Fruit fly (Drosophila melanogaster) whole organism, embryonic: ENCODE measurements around the gene CG15930.
A peak's percentile ranks its signal among the peaks of the same experiment; 100 is the strongest.

Source experiments
- Antp ChIP-seq: fragments of 200-800 bp; sonication (Bioruptor generic); optimal IDR thresholded peaks from 3 replicates; lab custom pipeline; 2016; ENCODE audit warnings: missing biosample characterization, missing genetic modification characterization
- CG1024 ChIP-seq: fragments of 200-800 bp; sonication (Bioruptor generic); IDR thresholded peaks from 2 replicates; pipeline ENCODE4 v1.3.6; 2022; ENCODE audit warnings: missing biosample characterization, missing genetic modification characterization
- CG11723 ChIP-seq: fragments of 200-800 bp; sonication (Bioruptor generic); optimal IDR thresholded peaks from 2 replicates; lab custom pipeline; 2017; ENCODE audit warnings: missing biosample characterization, mild to moderate bottlenecking, missing genetic modification characterization
- CG17612 ChIP-seq: fragments of 200-800 bp; sonication (Bioruptor generic); IDR thresholded peaks from 2 replicates; pipeline ENCODE4 v1.3.6; 2022; ENCODE audit warnings: missing biosample characterization, missing genetic modification characterization
- CG18011 ChIP-seq: fragments of 200-800 bp; sonication (Bioruptor generic); optimal IDR thresholded peaks from 2 replicates; lab custom pipeline; 2017; ENCODE audit warnings: missing biosample characterization, missing genetic modification characterization, mild to moderate bottlenecking, moderate library complexity, missing genotype
- CG18599 ChIP-seq: fragments of 200-800 bp; sonication (Bioruptor generic); optimal IDR thresholded peaks from 3 replicates; lab custom pipeline; 2017; ENCODE audit warnings: missing biosample characterization, missing genetic modification characterization, mild to moderate bottlenecking, moderate library complexity, missing genetic modification reagents
- CG2199 ChIP-seq: fragments of 200-800 bp; sonication (Bioruptor generic); IDR thresholded peaks from 3 replicates; pipeline ENCODE4 v1.3.6; 2022; ENCODE audit warnings: missing biosample characterization, missing genetic modification characterization
- CG3281 ChIP-seq: fragments of 200-800 bp; sonication (Bioruptor generic); optimal IDR thresholded peaks from 3 replicates; lab custom pipeline; 2017; ENCODE audit warnings: missing biosample characterization, mild to moderate bottlenecking, missing genetic modification characterization
- CG3407 ChIP-seq: fragments of 200-800 bp; sonication (Bioruptor generic); optimal IDR thresholded peaks from 2 replicates; lab custom pipeline; 2018; ENCODE audit warnings: missing biosample characterization, mild to moderate bottlenecking, missing genetic modification characterization
- CG34224 ChIP-seq: fragments of 200-800 bp; sonication (Bioruptor generic); IDR thresholded peaks from 3 replicates; pipeline ENCODE4 v1.3.6; 2022; ENCODE audit warnings: missing biosample characterization, missing genetic modification characterization; ENCODE audit not compliant: partially characterized antibody
- CG42726 ChIP-seq: fragments of 200-800 bp; sonication (Bioruptor generic); IDR thresholded peaks from 2 replicates; pipeline ENCODE4 v1.3.6; 2022; ENCODE audit warnings: missing biosample characterization, missing genetic modification characterization; ENCODE audit not compliant: partially characterized antibody
- CG4404 ChIP-seq: fragments of 200-800 bp; sonication (Bioruptor generic); IDR thresholded peaks from 2 replicates; pipeline ENCODE4 v1.3.6; 2022; ENCODE audit warnings: missing biosample characterization, missing genetic modification characterization
- CG4424 ChIP-seq: fragments of 200-800 bp; sonication (Bioruptor generic); optimal IDR thresholded peaks from 3 replicates; lab custom pipeline; 2016; ENCODE audit warnings: missing biosample characterization, missing genetic modification characterization
- CG7271 ChIP-seq: fragments of 200-800 bp; sonication (Bioruptor generic); optimal IDR thresholded peaks from 2 replicates; lab custom pipeline; 2018; ENCODE audit warnings: missing biosample characterization, mild to moderate bottlenecking, missing genetic modification characterization, moderate library complexity
- CG7357 ChIP-seq: fragments of 200-800 bp; sonication (Bioruptor generic); IDR thresholded peaks from 3 replicates; pipeline ENCODE4 v1.3.6; 2022; ENCODE audit warnings: missing biosample characterization, missing genetic modification characterization
- CG7839 ChIP-seq: fragments of 200-800 bp; sonication (Bioruptor generic); optimal IDR thresholded peaks from 3 replicates; lab custom pipeline; 2018; ENCODE audit warnings: missing biosample characterization, mild to moderate bottlenecking, missing genetic modification characterization, moderate library complexity
- CG8290 ChIP-seq, 3 experiments: fragments of 200-800 bp; sonication (Bioruptor generic); optimal IDR thresholded peaks; 2 replicates each; lab custom pipeline; 2016 to 2019; ENCODE audit warnings: missing biosample characterization in 3 of 3, missing genetic modification characterization in 3 of 3, mild to moderate bottlenecking in 2 of 3, moderate library complexity in 1 of 3
- CG8359 ChIP-seq: fragments of 200-800 bp; sonication (Bioruptor generic); optimal IDR thresholded peaks from 2 replicates; lab custom pipeline; 2017; ENCODE audit warnings: missing biosample characterization, mild to moderate bottlenecking, missing genetic modification characterization, borderline replicate concordance
- CG9609 ChIP-seq: fragments of 200-800 bp; sonication (Bioruptor generic); optimal IDR thresholded peaks from 3 replicates; lab custom pipeline; 2016; ENCODE audit warnings: missing biosample characterization, missing genetic modification characterization
- HLH54F ChIP-seq: fragments of 200-800 bp; sonication (Bioruptor generic); optimal IDR thresholded peaks from 3 replicates; lab custom pipeline; 2016; ENCODE audit warnings: missing biosample characterization, missing genetic modification characterization
- HLHmδ ChIP-seq: fragments of 200-800 bp; sonication (Bioruptor generic); optimal IDR thresholded peaks from 2 replicates; lab custom pipeline; 2018; ENCODE audit warnings: missing biosample characterization, mild to moderate bottlenecking, missing genetic modification characterization, moderate library complexity
- HmgD ChIP-seq: fragments of 200-800 bp; sonication (Bioruptor generic); optimal IDR thresholded peaks from 3 replicates; lab custom pipeline; 2016; ENCODE audit warnings: missing biosample characterization, missing genetic modification characterization
- Hr78 ChIP-seq, 2 experiments: fragments of 200-800 bp in 1 of 2; fragments of >200 bp in 1 of 2; sonication (Bioruptor generic) in 1 of 2; optimal IDR thresholded peaks; 2 replicates each; lab custom pipeline; 2017 to 2019; ENCODE audit warnings: missing biosample characterization in 2 of 2, missing genetic modification characterization in 2 of 2, mild to moderate bottlenecking in 1 of 2, moderate library complexity in 1 of 2
- MESR4 ChIP-seq: fragments of 200-800 bp; sonication (Bioruptor generic); optimal IDR thresholded peaks from 2 replicates; lab custom pipeline; 2018; ENCODE audit warnings: missing biosample characterization, mild to moderate bottlenecking, missing genetic modification characterization, moderate library complexity
- Mrtf ChIP-seq: fragments of 200-800 bp; sonication (Bioruptor generic); IDR thresholded peaks from 3 replicates; pipeline ENCODE4 v1.3.6; 2022; ENCODE audit warnings: missing biosample characterization, missing genetic modification characterization
- Neu2 ChIP-seq: fragments of 200-800 bp; sonication (Bioruptor generic); optimal IDR thresholded peaks from 3 replicates; lab custom pipeline; 2016; ENCODE audit warnings: missing biosample characterization, missing genetic modification characterization, borderline replicate concordance
- PHDP ChIP-seq: fragments of 200-800 bp; sonication (Bioruptor generic); optimal IDR thresholded peaks from 3 replicates; lab custom pipeline; 2018; ENCODE audit warnings: missing biosample characterization, mild to moderate bottlenecking, missing genetic modification characterization, moderate library complexity
- Sry-δ ChIP-seq: fragments of 200-800 bp; sonication (Bioruptor generic); optimal IDR thresholded peaks from 2 replicates; lab custom pipeline; 2016; ENCODE audit warnings: missing biosample characterization, missing genetic modification characterization
- TFAM ChIP-seq: fragments of 200-800 bp; sonication (Bioruptor generic); optimal IDR thresholded peaks from 2 replicates; lab custom pipeline; 2017; ENCODE audit warnings: missing biosample characterization, missing genetic modification characterization, inconsistent platforms
- Trl ChIP-seq, 3 experiments: fragments of >200 bp in 2 of 3; fragments of 200-800 bp in 1 of 3; sonication (Bioruptor generic) in 1 of 3; optimal IDR thresholded peaks; 2 replicates in 1 of 3; 3 replicates in 2 of 3; lab custom pipeline; 2016 to 2017; ENCODE audit warnings: missing biosample characterization in 1 of 3, missing genetic modification characterization in 1 of 3
- ase ChIP-seq: fragments of 200-800 bp; sonication (Bioruptor generic); IDR thresholded peaks from 3 replicates; pipeline ENCODE4 v1.3.6; 2022; ENCODE audit warnings: missing biosample characterization, missing genetic modification characterization
- bab2 ChIP-seq: fragments of 200-800 bp; sonication (Bioruptor generic); optimal IDR thresholded peaks from 2 replicates; lab custom pipeline; 2016; ENCODE audit warnings: missing biosample characterization, missing genetic modification characterization
- crc ChIP-seq: fragments of 200-800 bp; sonication (Bioruptor generic); optimal IDR thresholded peaks from 2 replicates; lab custom pipeline; 2016; ENCODE audit warnings: missing biosample characterization, missing genetic modification characterization
- da ChIP-seq: fragments of 200-800 bp; sonication (Bioruptor generic); optimal IDR thresholded peaks from 2 replicates; lab custom pipeline; 2016; ENCODE audit warnings: missing biosample characterization, missing genetic modification characterization
- fd96Cb ChIP-seq: fragments of 200-800 bp; sonication (Bioruptor generic); optimal IDR thresholded peaks from 2 replicates; lab custom pipeline; 2018; ENCODE audit warnings: missing biosample characterization, mild to moderate bottlenecking, missing genetic modification characterization, moderate library complexity
- gfzf ChIP-seq: fragments of 200-800 bp; sonication (Bioruptor generic); optimal IDR thresholded peaks from 2 replicates; lab custom pipeline; 2016; ENCODE audit warnings: missing biosample characterization, mild to moderate bottlenecking, missing genetic modification characterization, moderate library complexity
- gt ChIP-seq: fragments of 200-800 bp; sonication (Bioruptor generic); IDR thresholded peaks from 2 replicates; pipeline ENCODE4 v1.3.6; 2022; ENCODE audit warnings: missing biosample characterization, missing genetic modification characterization
- ken ChIP-seq: fragments of 200-800 bp; sonication (Bioruptor generic); IDR thresholded peaks from 3 replicates; pipeline ENCODE4 v1.3.6; 2022; ENCODE audit warnings: missing biosample characterization, missing genetic modification characterization
- otp ChIP-seq: fragments of 200-800 bp; sonication (Bioruptor generic); IDR thresholded peaks from 3 replicates; pipeline ENCODE4, ENCODE4 v1.3.6; 2022; ENCODE audit warnings: missing biosample characterization, missing genetic modification characterization
- peb ChIP-seq: fragments of 200-800 bp; sonication (Bioruptor generic); IDR thresholded peaks from 2 replicates; pipeline ENCODE4 v1.3.6; 2022; ENCODE audit warnings: missing biosample characterization, missing genetic modification characterization
- phol ChIP-seq: fragments of 200-800 bp; sonication (Bioruptor generic); optimal IDR thresholded peaks from 3 replicates; lab custom pipeline; 2018; ENCODE audit warnings: missing biosample characterization, mild to moderate bottlenecking, missing genetic modification characterization, moderate library complexity
- prd ChIP-seq, 3 experiments: fragments of >200 bp in 2 of 3; fragments of 200-800 bp in 1 of 3; sonication (Bioruptor generic) in 1 of 3; optimal IDR thresholded peaks in 2 of 3; IDR thresholded peaks in 1 of 3; 2 replicates in 2 of 3; 3 replicates in 1 of 3; pipeline versions ENCODE4 v1.3.6 to Lab custom; 2017 to 2022; ENCODE audit warnings: missing biosample characterization in 1 of 3, missing genetic modification characterization in 1 of 3
- ranshi ChIP-seq: fragments of 200-800 bp; sonication (Bioruptor generic); IDR thresholded peaks from 2 replicates; pipeline ENCODE4 v1.3.6; 2022; ENCODE audit warnings: missing biosample characterization, missing genetic modification characterization
- schlank ChIP-seq: fragments of 200-800 bp; sonication (Bioruptor generic); optimal IDR thresholded peaks from 2 replicates; lab custom pipeline; 2018; ENCODE audit warnings: missing biosample characterization, mild to moderate bottlenecking, missing genetic modification characterization
- seq ChIP-seq: fragments of 200-800 bp; sonication (Bioruptor generic); IDR thresholded peaks from 2 replicates; pipeline ENCODE4 v1.3.6; 2022; ENCODE audit warnings: missing biosample characterization, missing genetic modification characterization
- stc ChIP-seq: fragments of 200-800 bp; sonication (Bioruptor generic); IDR thresholded peaks from 2 replicates; pipeline ENCODE4 v1.3.6; 2022; ENCODE audit warnings: missing biosample characterization, missing genetic modification characterization
- tap ChIP-seq: fragments of 200-800 bp; optimal IDR thresholded peaks from 3 replicates; lab custom pipeline; 2019; ENCODE audit warnings: missing biosample characterization, mild to moderate bottlenecking, missing genetic modification characterization, moderate library complexity
- tll ChIP-seq, 2 experiments: fragments of 200-800 bp in 1 of 2; fragments of >200 bp in 1 of 2; sonication (Bioruptor generic) in 1 of 2; optimal IDR thresholded peaks; 2 replicates each; lab custom pipeline; 2017 to 2019; ENCODE audit warnings: missing biosample characterization in 2 of 2, missing genetic modification characterization in 2 of 2, mild to moderate bottlenecking in 1 of 2, moderate library complexity in 1 of 2
- zf30C ChIP-seq: fragments of 200-800 bp; sonication (Bioruptor generic); optimal IDR thresholded peaks from 3 replicates; lab custom pipeline; 2018; ENCODE audit warnings: missing biosample characterization, mild to moderate bottlenecking, missing genetic modification characterization

The CG15930 gene

DNA sequence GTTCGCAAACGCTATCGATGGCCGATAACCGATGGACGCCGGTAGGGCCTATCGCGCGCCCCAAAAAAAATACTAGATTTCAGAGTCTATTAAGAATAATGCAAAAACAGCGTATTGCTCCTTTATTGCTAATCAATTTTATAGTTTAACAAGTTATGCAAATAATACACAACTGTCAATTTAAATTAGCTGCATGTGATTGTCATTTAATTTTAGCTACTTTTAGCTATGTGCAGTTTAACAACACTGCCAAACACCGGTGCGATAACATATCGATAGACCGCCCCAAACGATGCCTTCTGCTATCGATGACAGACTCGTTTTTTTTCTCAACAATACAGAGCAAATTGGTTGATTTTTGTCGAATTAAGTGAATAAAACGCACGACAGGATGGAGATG lies 8.1 kb downstream of the CG15930 start, which contains the start of the genes Cdk7 and snf (continued):
- TF ChIP-seq TFAM (GFP tag; lab: Kevin White, UChicago) = no peak
- no peak for TF ChIP-seq Neu2 (GFP tag; lab: Kevin White, UChicago)
- no peak for TF ChIP-seq stc (GFP tag; lab: Robert Waterston, UW)
- no peak for TF ChIP-seq tap
- no peak for TF ChIP-seq MESR4
- TF ChIP-seq seq (GFP tag; lab: Robert Waterston, UW) = no peak
- peak; percentile 60 for TF ChIP-seq phol (tag; lab: Kevin White, UChicago)
- TF ChIP-seq ken (GFP tag; lab: Robert Waterston, UW) = no peak
- no peak for TF ChIP-seq tll (GFP tag; optimal IDR thresholded peaks at IDR 0.05; lab: Kevin White, UChicago)
- TF ChIP-seq gt = no peak
- TF ChIP-seq CG8359 = no peak
- TF ChIP-seq CG7357 = no peak
- TF ChIP-seq CG1024 (GFP tag; lab: Robert Waterston, UW) = no peak
- TF ChIP-seq CG4424 (GFP tag; lab: Kevin White, UChicago) = peak; percentile 40
- no peak for TF ChIP-seq CG3281
- TF ChIP-seq crc = no peak
- no peak for TF ChIP-seq CG17612
- TF ChIP-seq CG9609 (GFP tag; lab: Kevin White, UChicago) = peak; percentile 30
- TF ChIP-seq gfzf (GFP tag; lab: Kevin White, UChicago) = peak; percentile 57
- TF ChIP-seq HLHmδ (GFP tag; lab: Kevin White, UChicago) = no peak
- TF ChIP-seq otp (GFP tag; lab: Robert Waterston, UW) = no peak
- TF ChIP-seq prd (optimal IDR thresholded peaks at IDR 0.05; lab: Kevin White, UChicago) = no peak
- TF ChIP-seq prd (GFP tag; IDR thresholded peaks at IDR 0.05; lab: Robert Waterston, UW) = no peak
- peak; percentile 88 for TF ChIP-seq CG34224 (GFP tag; lab: Robert Waterston, UW)
- no peak for TF ChIP-seq Trl (optimal IDR thresholded peaks at IDR 0.05; lab: Kevin White, UChicago)
- peak; percentile 41 for TF ChIP-seq Trl (GFP tag; optimal IDR thresholded peaks at IDR 0.05; lab: Kevin White, UChicago)
- TF ChIP-seq bab2 = peak; percentile 57
- no peak for TF ChIP-seq CG3407 (GFP tag; lab: Kevin White, UChicago)
- TF ChIP-seq HmgD (GFP tag; lab: Kevin White, UChicago) = peak; percentile 54
- no peak for TF ChIP-seq fd96Cb (tag; lab: Kevin White, UChicago)
- TF ChIP-seq CG18599 (GFP tag; lab: Kevin White, UChicago) = peak; percentile 9
- peak; percentile 42; the same call in 1 of the 2 replicates for TF ChIP-seq CG42726 (GFP tag; lab: Robert Waterston, UW)
- no peak for TF ChIP-seq zf30C (GFP tag; lab: Kevin White, UChicago)
- TF ChIP-seq peb (GFP tag; lab: Robert Waterston, UW) = no peak
- TF ChIP-seq CG7271 (tag; lab: Kevin White, UChicago) = no peak
- TF ChIP-seq CG18011 (GFP tag; lab: Kevin White, UChicago) = peak; percentile 5
- TF ChIP-seq CG11723 = no peak
- peak; percentile 64 for TF ChIP-seq Antp (GFP tag; lab: Kevin White, UChicago)
- TF ChIP-seq CG8290 (GFP tag; optimal IDR thresholded peaks at IDR 0.05; lab: Kevin White, UChicago) = no peak
- no peak for TF ChIP-seq CG8290 (tag; optimal IDR thresholded peaks at IDR 0.05; lab: Kevin White, UChicago)
- TF ChIP-seq HLH54F (GFP tag; lab: Kevin White, UChicago) = peak; percentile 47
- peak; percentile 90 for TF ChIP-seq Sry-δ (GFP tag; lab: Kevin White, UChicago)
- TF ChIP-seq da = no peak
- no peak for TF ChIP-seq Hr78 (GFP tag; optimal IDR thresholded peaks at IDR 0.05; lab: Kevin White, UChicago)
- TF ChIP-seq Mrtf = no peak
- TF ChIP-seq PHDP (tag; lab: Kevin White, UChicago) = no peak
- no peak for TF ChIP-seq ase (GFP tag; lab: Robert Waterston, UW)
- no peak for TF ChIP-seq ranshi (GFP tag; lab: Robert Waterston, UW)
- no peak for TF ChIP-seq CG7839 (tag; lab: Kevin White, UChicago)
- TF ChIP-seq schlank (tag; lab: Kevin White, UChicago) = no peak
- TF ChIP-seq CG2199 = no peak
- peak; percentile 36; the same call in 1 of the 2 replicates for TF ChIP-seq CG4404 (GFP tag; lab: Robert Waterston, UW)
